Worm (Caenorhabditis elegans) whole organism, L4 larva: ENCODE results near the gene dnj-11.

Experiments
- F26F4.8 ChIP-seq: fragments of 200-800 bp; sonication (Bioruptor generic); conservative IDR thresholded peaks from 2 replicates; pipeline ENCODE4 v1.3.6; 2022; ENCODE audit warnings: missing genetic modification characterization, missing compliant biosample characterization
- F37D6.2 ChIP-seq: sonication (generic microtip); optimal IDR thresholded peaks from 2 replicates; lab custom pipeline; 2016; ENCODE audit warnings: mild to moderate bottlenecking, missing genetic modification characterization, missing compliant biosample characterization
- F49E8.2 ChIP-seq: sonication (generic microtip); optimal IDR thresholded peaks from 2 replicates; lab custom pipeline; 2016; ENCODE audit warnings: missing compliant biosample characterization, mild to moderate bottlenecking, missing genetic modification characterization, borderline replicate concordance
- T26A8.4 ChIP-seq: fragments of 200-800 bp; sonication (Bioruptor generic); IDR thresholded peaks from 2 replicates; pipeline ENCODE4 v1.3.6; 2022; ENCODE audit warnings: missing genetic modification characterization, missing compliant biosample characterization
- Y105C5A.15 ChIP-seq: fragments of 200-800 bp; sonication (Bioruptor generic); IDR thresholded peaks from 2 replicates; pipeline ENCODE4 v1.3.6; 2022; ENCODE audit warnings: missing genetic modification characterization, missing compliant biosample characterization
- Y75B8A.6 ChIP-seq: fragments of 200-800 bp; sonication (Bioruptor generic); IDR thresholded peaks from 2 replicates; pipeline ENCODE4 v1.3.6; 2022; ENCODE audit warnings: missing genetic modification reagents, missing genetic modification characterization, missing compliant biosample characterization
- ZK337.2 ChIP-seq: fragments of 200-800 bp; sonication (Bioruptor generic); IDR thresholded peaks from 2 replicates; pipeline ENCODE4 v1.3.6; 2022; ENCODE audit warnings: missing genetic modification reagents, missing genetic modification characterization, missing compliant biosample characterization
- ceh-82 ChIP-seq: sonication (generic microtip); optimal IDR thresholded peaks from 2 replicates; lab custom pipeline; 2017; ENCODE audit warnings: missing biosample characterization, missing genetic modification characterization
- ces-1 ChIP-seq: fragments of 150-350 bp; sonication (generic microtip); optimal IDR thresholded peaks from 4 replicates; lab custom pipeline; 2014; ENCODE audit warnings: missing biosample characterization, missing genetic modification reagents, missing genetic modification characterization
- daf-16 ChIP-seq, 3 experiments: sonication (generic microtip); optimal IDR thresholded peaks; 2 replicates each; lab custom pipeline; 2016 to 2017; ENCODE audit warnings: missing genetic modification characterization in 3 of 3, missing genetic modification reagents in 3 of 3, mild to moderate bottlenecking in 2 of 3, missing compliant biosample characterization in 2 of 3, missing biosample characterization in 1 of 3, moderate library complexity in 1 of 3
- daf-8 ChIP-seq: fragments of 200-800 bp; sonication (Bioruptor generic); IDR thresholded peaks from 2 replicates; pipeline ENCODE4 v1.3.6; 2022; ENCODE audit warnings: missing genetic modification characterization, missing compliant biosample characterization
- dmd-6 ChIP-seq: fragments of 200-800 bp; sonication (Bioruptor generic); IDR thresholded peaks from 2 replicates; pipeline ENCODE4 v1.3.6; 2022; ENCODE audit warnings: missing genetic modification reagents, missing genetic modification characterization, missing compliant biosample characterization
- dve-1 ChIP-seq: sonication (generic microtip); optimal IDR thresholded peaks from 2 replicates; lab custom pipeline; 2017; ENCODE audit warnings: antibody characterized with exemption, mild to moderate bottlenecking, missing genetic modification characterization, missing compliant biosample characterization; ENCODE audit not compliant: insufficient read depth
- fkh-10 ChIP-seq: fragments of 150-350 bp; optimal IDR thresholded peaks from 2 replicates; lab custom pipeline; 2014; ENCODE audit warnings: missing biosample characterization, missing genetic modification reagents, missing genetic modification characterization
- gei-8 ChIP-seq: fragments of 200-800 bp; sonication (Bioruptor generic); optimal IDR thresholded peaks from 2 replicates; lab custom pipeline; 2018; ENCODE audit warnings: mild to moderate bottlenecking, missing genetic modification characterization, missing compliant biosample characterization
- hlh-11 ChIP-seq: fragments of 200-800 bp; sonication (Bioruptor generic); optimal IDR thresholded peaks from 2 replicates; lab custom pipeline; 2018; ENCODE audit warnings: mild to moderate bottlenecking, missing genetic modification characterization, missing compliant biosample characterization
- hlh-30 ChIP-seq: sonication (generic microtip); optimal IDR thresholded peaks from 2 replicates; lab custom pipeline; 2017; ENCODE audit warnings: antibody characterized with exemption, mild to moderate bottlenecking, missing genetic modification characterization, missing compliant biosample characterization; ENCODE audit not compliant: insufficient read depth
- lim-7 ChIP-seq: fragments of 200-800 bp; sonication (Bioruptor generic); IDR thresholded peaks from 2 replicates; pipeline ENCODE4 v1.3.6; 2022; ENCODE audit warnings: missing genetic modification characterization, missing compliant biosample characterization
- lin-1 ChIP-seq: fragments of 200-800 bp; sonication (Bioruptor generic); IDR thresholded peaks from 2 replicates; pipeline ENCODE4 v1.3.6; 2022; ENCODE audit warnings: missing genetic modification reagents, missing genetic modification characterization, missing compliant biosample characterization
- madf-5 ChIP-seq, 2 experiments: fragments of 200-800 bp; sonication (Bioruptor generic); IDR thresholded peaks; 2 replicates each; pipeline ENCODE4 v1.3.6; 2022; ENCODE audit warnings: missing compliant biosample characterization in 2 of 2, missing genetic modification characterization in 2 of 2
- mdl-1 ChIP-seq, 2 experiments: fragments of 150-350 bp in 1 of 2; sonication (generic microtip) in 1 of 2; optimal IDR thresholded peaks; 2 replicates each; lab custom pipeline; 2014 to 2017; ENCODE audit warnings: missing biosample characterization in 2 of 2, missing genetic modification characterization in 2 of 2
- mes-2 ChIP-seq: sonication (generic microtip); optimal IDR thresholded peaks from 2 replicates; lab custom pipeline; 2016; ENCODE audit warnings: missing genotype, mild to moderate bottlenecking, missing genetic modification characterization, missing compliant biosample characterization; ENCODE audit not compliant: poor library complexity, severe bottlenecking
- mxl-2 ChIP-seq: fragments of 200-800 bp; sonication (Bioruptor generic); conservative IDR thresholded peaks from 2 replicates; pipeline ENCODE4 v1.3.6; 2022; ENCODE audit warnings: missing genetic modification reagents, missing genetic modification characterization, missing compliant biosample characterization
- mxl-3 ChIP-seq: fragments of 200-800 bp; sonication (Bioruptor generic); optimal IDR thresholded peaks from 2 replicates; lab custom pipeline; 2018; ENCODE audit warnings: mild to moderate bottlenecking, missing genetic modification characterization, missing compliant biosample characterization
- nhr-10 ChIP-seq: fragments of 150-350 bp; optimal IDR thresholded peaks from 2 replicates; lab custom pipeline; 2014; ENCODE audit warnings: missing biosample characterization, missing genetic modification characterization
- nhr-237 ChIP-seq: sonication (generic microtip); optimal IDR thresholded peaks from 2 replicates; lab custom pipeline; 2017; ENCODE audit warnings: missing biosample characterization, missing genetic modification characterization
- nhr-28 ChIP-seq: fragments of 150-350 bp; optimal IDR thresholded peaks from 2 replicates; lab custom pipeline; 2014; ENCODE audit warnings: missing biosample characterization, missing genetic modification characterization
- nhr-41 ChIP-seq: fragments of 200-800 bp; sonication (Bioruptor generic); IDR thresholded peaks from 2 replicates; pipeline ENCODE4 v1.3.6; 2022; ENCODE audit warnings: missing genetic modification reagents, missing genetic modification characterization, missing compliant biosample characterization
- pqm-1 ChIP-seq: sonication (generic microtip); optimal IDR thresholded peaks from 2 replicates; lab custom pipeline; 2017; ENCODE audit warnings: missing biosample characterization, missing genetic modification characterization
- rbr-2 ChIP-seq: sonication (generic microtip); optimal IDR thresholded peaks from 2 replicates; lab custom pipeline; 2016; ENCODE audit warnings: missing genotype, missing genetic modification characterization, missing compliant biosample characterization
- saeg-2 ChIP-seq: fragments of 200-800 bp; sonication (Bioruptor generic); IDR thresholded peaks from 2 replicates; pipeline ENCODE4 v1.3.6; 2022; ENCODE audit warnings: missing genetic modification reagents, missing genetic modification characterization, missing compliant biosample characterization
- set-16 ChIP-seq: fragments of 200-800 bp; sonication (Bioruptor generic); IDR thresholded peaks from 2 replicates; pipeline ENCODE4 v1.3.6; 2022; ENCODE audit warnings: missing genetic modification reagents, missing genetic modification characterization, missing compliant biosample characterization
- snpc-1.2 ChIP-seq: fragments of 200-800 bp; sonication (Bioruptor generic); IDR thresholded peaks from 2 replicates; pipeline ENCODE4 v1.3.6; 2022; ENCODE audit warnings: missing genetic modification reagents, missing genetic modification characterization, missing compliant biosample characterization
- snpc-4 ChIP-seq: fragments of 150-350 bp; optimal IDR thresholded peaks from 2 replicates; lab custom pipeline; 2014; ENCODE audit warnings: missing biosample characterization, missing genetic modification characterization
- tag-97 ChIP-seq: fragments of 200-800 bp; sonication (Bioruptor generic); IDR thresholded peaks from 2 replicates; pipeline ENCODE4 v1.3.6; 2022; ENCODE audit warnings: missing genetic modification characterization, missing compliant biosample characterization
- unc-62 ChIP-seq, 3 experiments: fragments of 150-350 bp in 1 of 3; sonication (generic microtip); optimal IDR thresholded peaks in 2 of 3; peaks in 1 of 3; 1 replicate in 1 of 3; 2 replicates in 2 of 3; lab custom pipeline; 2014 to 2017; ENCODE audit warnings: missing biosample characterization in 3 of 3, missing genetic modification characterization in 3 of 3, missing genetic modification reagents in 3 of 3, missing genotype in 1 of 3
- zip-11 ChIP-seq: fragments of 200-800 bp; sonication (Bioruptor generic); IDR thresholded peaks from 2 replicates; pipeline ENCODE4 v1.3.6; 2022; ENCODE audit warnings: missing genetic modification characterization, missing compliant biosample characterization
- ztf-7 ChIP-seq: fragments of 150-350 bp; optimal IDR thresholded peaks from 2 replicates; lab custom pipeline; 2014; ENCODE audit warnings: missing biosample characterization, missing genetic modification characterization

The dnj-11 gene

ce11 chrIV:6601213-6601724, 15.6 kb downstream of the dnj-11 start, which contains the start of gene sup-36:
TSS of gene sup-36 (plus strand) at chrIV:6601674.
- TF ChIP-seq tag-97 (GFP tag; lab: Robert Waterston, UW) (no peak), mdl-1 (tag; optimal IDR thresholded peaks at IDR 0.05; lab: Kevin White, UChicago) (no peak), pqm-1 (tag; lab: Kevin White, UChicago) (peak; percentile 9), ZK337.2 (GFP tag; lab: Robert Waterston, UW) (no peak), nhr-28 (tag; lab: Kevin White, UChicago) (peak; percentile 49), dve-1 (peak; percentile 33), T26A8.4 (GFP tag; lab: Robert Waterston, UW) (no peak), lim-7 (no peak), hlh-30 (tag; lab: Kevin White, UChicago) (peak; percentile 71), daf-16 (GFP tag; optimal IDR thresholded peaks at IDR 0.05; lab: Kevin White, UChicago) (no peak), daf-16 (tag; optimal IDR thresholded peaks at IDR 0.05; lab: Kevin White, UChicago) (peak; percentile 48), gei-8 (GFP tag; lab: Kevin White, UChicago) (no peak)

ce11 chrIV:6602376-6602775, 16.7 kb downstream of the dnj-11 start, which contains the start of gene F15B10.3:
TSS of gene F15B10.3 (plus strand) at chrIV:6602676.
- TF ChIP-seq nhr-41 (GFP tag; lab: Robert Waterston, UW): no peak
- no peak for TF ChIP-seq fkh-10 (GFP tag; lab: Kevin White, UChicago)
- TF ChIP-seq ceh-82 (tag; lab: Kevin White, UChicago): no peak
- TF ChIP-seq mxl-2 (GFP tag; lab: Robert Waterston, UW): no peak
- TF ChIP-seq zip-11 (GFP tag; lab: Robert Waterston, UW): no peak
- TF ChIP-seq snpc-1.2 (GFP tag; lab: Robert Waterston, UW): no peak
- TF ChIP-seq mxl-3 (GFP tag; lab: Kevin White, UChicago): no peak
- no peak for TF ChIP-seq F26F4.8 (GFP tag; lab: Robert Waterston, UW)
- TF ChIP-seq ztf-7 (tag; lab: Kevin White, UChicago): no peak

- TF ChIP-seq set-16 (no peak), unc-62 (GFP tag; optimal IDR thresholded peaks at IDR 0.05 in 1 of 2; lab: Kevin White, UChicago) (peak in 1 of 2 experiments; percentile 55), unc-62 (tag; optimal IDR thresholded peaks at IDR 0.05; lab: Kevin White, UChicago) (no peak), dve-1 (peak; percentile 21), nhr-41 (GFP tag; lab: Robert Waterston, UW) (no peak), lin-1 (GFP tag; lab: Robert Waterston, UW) (no peak)
- TF ChIP-seq, all 104 proteins: peak for 2
Observed at ce11 chrIV:6603549-6603948, 17.9 kb downstream of the dnj-11 start.

ce11 chrIV:6605863-6606262, 20.2 kb downstream of the dnj-11 start, which contains the start of gene nstp-2:
TSS of gene nstp-2 (minus strand) at chrIV:6606188.
- TF ChIP-seq rbr-2 (no peak), nhr-28 (tag; lab: Kevin White, UChicago) (peak; percentile 86), saeg-2 (GFP tag; lab: Robert Waterston, UW) (no peak), mxl-3 (GFP tag; lab: Kevin White, UChicago) (no peak), F49E8.2 (no peak)

ce11 chrIV:6606587-6606986, 20.9 kb downstream of the dnj-11 start:
- TF ChIP-seq madf-5 (GFP tag; IDR thresholded peaks at IDR 0.05; lab: Robert Waterston, UW) (no peak), Y105C5A.15 (GFP tag; lab: Robert Waterston, UW) (no peak), Y75B8A.6 (no peak), daf-8 (GFP tag; lab: Robert Waterston, UW) (no peak), F37D6.2 (tag; lab: Kevin White, UChicago) (no peak), nhr-10 (tag; lab: Kevin White, UChicago) (no peak), ces-1 (GFP tag; lab: Kevin White, UChicago) (no peak), dmd-6 (GFP tag; lab: Robert Waterston, UW) (no peak), nhr-237 (tag; lab: Kevin White, UChicago) (no peak), snpc-4 (tag; lab: Kevin White, UChicago) (no peak), ceh-82 (tag; lab: Kevin White, UChicago) (no peak), nhr-41 (GFP tag; lab: Robert Waterston, UW) (no peak), daf-16 (GFP tag; optimal IDR thresholded peaks at IDR 0.05; lab: Kevin White, UChicago) (no peak), daf-16 (tag; optimal IDR thresholded peaks at IDR 0.05; lab: Kevin White, UChicago) (peak; percentile 39), hlh-11 (tag; lab: Kevin White, UChicago) (peak; percentile 6), fkh-10 (GFP tag; lab: Kevin White, UChicago) (no peak), nhr-28 (tag; lab: Kevin White, UChicago) (peak; percentile 99), mes-2 (tag; lab: Kevin White, UChicago) (peak; percentile 60)
